Fruit fly (Drosophila melanogaster): ENCODE measurements around the gene CG18135.

DNA sequence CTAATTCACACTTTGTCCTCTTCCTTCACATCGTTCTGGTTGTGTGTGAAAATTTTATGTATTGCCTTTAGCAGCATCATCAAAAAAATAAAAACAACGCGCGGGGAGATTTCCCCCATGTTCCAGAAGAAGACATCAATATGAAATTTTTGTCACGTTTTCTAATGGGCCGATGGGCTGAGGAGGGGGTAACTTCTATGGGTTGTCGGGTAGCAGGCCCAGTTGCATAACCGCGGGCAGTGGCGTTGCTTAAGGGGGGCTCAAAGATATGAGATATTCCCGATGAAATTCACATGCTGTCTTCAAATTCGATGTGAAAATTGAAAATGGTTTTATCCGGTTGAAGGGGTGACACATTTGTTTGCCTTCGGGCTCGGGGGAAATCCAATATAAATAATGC lies 20.4 kb upstream of the CG18135 start:
- TF ChIP-seq Sin3A (optimal IDR thresholded peaks at IDR 0.05) (no peak), Myc (optimal IDR thresholded peaks at IDR 0.05) (no peak), ttk (optimal IDR thresholded peaks at IDR 0.05) (no peak), insv (optimal IDR thresholded peaks at IDR 0.05) (no peak), psq (optimal IDR thresholded peaks at IDR 0.05) (no peak), h (optimal IDR thresholded peaks at IDR 0.05) (no peak)
